Worm (Caenorhabditis elegans): Measurements from ENCODE around the gene sec-20.

ce11 chrIII:227033-227432, 35.1 kb downstream of the sec-20 start:
- TF ChIP-seq ztf-11 (tag; optimal IDR thresholded peaks at IDR 0.05) = no peak
- TF ChIP-seq T26A8.4 (GFP tag; IDR thresholded peaks at IDR 0.05) = no peak
- TF ChIP-seq saeg-2 (GFP tag; IDR thresholded peaks at IDR 0.05) = no peak
- no peak for TF ChIP-seq pqm-1 (tag; optimal IDR thresholded peaks at IDR 0.05)
- no peak for TF ChIP-seq nhr-77 (tag; optimal IDR thresholded peaks at IDR 0.05)
- TF ChIP-seq nhr-6 (tag; optimal IDR thresholded peaks at IDR 0.05) = no peak
- no peak for TF ChIP-seq ZK546.5 (tag; optimal IDR thresholded peaks at IDR 0.05)
- TF ChIP-seq unc-130 (GFP tag; optimal IDR thresholded peaks at IDR 0.05) = no peak
- no peak for TF ChIP-seq cey-2 (tag; optimal IDR thresholded peaks at IDR 0.05; ENCODE audit: borderline replicate concordance, insufficient read depth)
- TF ChIP-seq skn-1 (tag; optimal IDR thresholded peaks at IDR 0.05) = no peak
- TF ChIP-seq fkh-10 (GFP tag; optimal IDR thresholded peaks at IDR 0.05) = no peak
- TF ChIP-seq ceh-28 (tag; optimal IDR thresholded peaks at IDR 0.05) = no peak
- TF ChIP-seq vab-7 (GFP tag; IDR thresholded peaks at IDR 0.05) = no peak
